Worm (Caenorhabditis elegans) whole organism, late embryonic: ENCODE measurements around the gene nhr-44.

Experiments
- F13H6.1 ChIP-seq: sonication (generic microtip); optimal IDR thresholded peaks from 2 replicates; lab custom pipeline; 2016; ENCODE audit warnings: missing genetic modification characterization, missing compliant biosample characterization
- K02D7.2 ChIP-seq: sonication (generic microtip); optimal IDR thresholded peaks from 2 replicates; lab custom pipeline; 2017; ENCODE audit warnings: mild to moderate bottlenecking, missing genetic modification characterization, missing compliant biosample characterization
- K09A11.1 ChIP-seq: sonication (generic microtip); optimal IDR thresholded peaks from 2 replicates; lab custom pipeline; 2017; ENCODE audit warnings: antibody characterized with exemption, mild to moderate bottlenecking, missing genetic modification characterization, missing compliant biosample characterization; ENCODE audit not compliant: insufficient read depth
- Y22D7AL.16 ChIP-seq: sonication (generic microtip); optimal IDR thresholded peaks from 2 replicates; lab custom pipeline; 2016; ENCODE audit warnings: missing genetic modification characterization, missing compliant biosample characterization
- ceh-14 ChIP-seq: sonication (generic microtip); optimal IDR thresholded peaks from 2 replicates; lab custom pipeline; 2016; ENCODE audit warnings: missing genotype, missing genetic modification characterization, missing compliant biosample characterization
- ceh-19 ChIP-seq: fragments of 200-800 bp; sonication (Bioruptor generic); optimal IDR thresholded peaks from 2 replicates; lab custom pipeline; 2018; ENCODE audit warnings: mild to moderate bottlenecking, missing genetic modification characterization, missing compliant biosample characterization
- ceh-2 ChIP-seq: sonication (generic microtip); optimal IDR thresholded peaks from 2 replicates; lab custom pipeline; 2016; ENCODE audit warnings: missing genotype, missing genetic modification characterization, missing compliant biosample characterization
- ceh-22 ChIP-seq: sonication (generic microtip); optimal IDR thresholded peaks from 2 replicates; lab custom pipeline; 2017; ENCODE audit warnings: missing biosample characterization, missing genetic modification characterization
- ceh-24 ChIP-seq: sonication (generic microtip); optimal IDR thresholded peaks from 2 replicates; lab custom pipeline; 2016; ENCODE audit warnings: mild to moderate bottlenecking, missing genetic modification characterization, missing compliant biosample characterization
- ceh-34 ChIP-seq: sonication (generic microtip); optimal IDR thresholded peaks from 2 replicates; lab custom pipeline; 2016; ENCODE audit warnings: mild to moderate bottlenecking, missing genetic modification characterization, missing compliant biosample characterization
- ceh-6 ChIP-seq: fragments of 200-800 bp; sonication (Bioruptor generic); optimal IDR thresholded peaks from 2 replicates; lab custom pipeline; 2018; ENCODE audit warnings: mild to moderate bottlenecking, missing genetic modification characterization, missing compliant biosample characterization
- ceh-9 ChIP-seq: sonication (generic microtip); optimal IDR thresholded peaks from 2 replicates; lab custom pipeline; 2016; ENCODE audit warnings: mild to moderate bottlenecking, missing genetic modification characterization, inconsistent platforms, missing compliant biosample characterization
- dve-1 ChIP-seq: sonication (generic microtip); optimal IDR thresholded peaks from 2 replicates; lab custom pipeline; 2017; ENCODE audit warnings: antibody characterized with exemption, mild to moderate bottlenecking, missing genetic modification characterization, missing compliant biosample characterization
- elt-2 ChIP-seq: sonication (generic microtip); optimal IDR thresholded peaks from 2 replicates; lab custom pipeline; 2016; ENCODE audit warnings: missing genetic modification reagents, missing genetic modification characterization, missing compliant biosample characterization
- elt-4 ChIP-seq: sonication (generic microtip); optimal IDR thresholded peaks from 2 replicates; lab custom pipeline; 2016; ENCODE audit warnings: missing genetic modification characterization, missing compliant biosample characterization
- eyg-1 ChIP-seq: sonication (generic microtip); optimal IDR thresholded peaks from 2 replicates; lab custom pipeline; 2016; ENCODE audit warnings: missing genotype, missing genetic modification characterization, missing compliant biosample characterization
- gmeb-2 ChIP-seq: sonication (generic microtip); optimal IDR thresholded peaks from 2 replicates; lab custom pipeline; 2016; ENCODE audit warnings: missing genetic modification characterization, inconsistent platforms, missing compliant biosample characterization
- hlh-30 ChIP-seq: sonication (generic microtip); optimal IDR thresholded peaks from 2 replicates; lab custom pipeline; 2017; ENCODE audit warnings: antibody characterized with exemption, missing genetic modification characterization, missing compliant biosample characterization; ENCODE audit not compliant: insufficient read depth
- hlh-6 ChIP-seq: sonication (generic microtip); optimal IDR thresholded peaks from 2 replicates; lab custom pipeline; 2016; ENCODE audit warnings: missing genotype, missing genetic modification characterization, missing compliant biosample characterization
- lin-11 ChIP-seq: fragments of 200-800 bp; sonication (Bioruptor generic); optimal IDR thresholded peaks from 2 replicates; lab custom pipeline; 2018; ENCODE audit warnings: mild to moderate bottlenecking, missing genetic modification characterization, missing compliant biosample characterization
- nfya-1 ChIP-seq: sonication (generic microtip); optimal IDR thresholded peaks from 2 replicates; lab custom pipeline; 2017; ENCODE audit warnings: missing genetic modification characterization, mild to moderate bottlenecking, missing compliant biosample characterization, antibody characterized with exemption, moderate library complexity
- nhr-11 ChIP-seq: fragments of 150-350 bp; optimal IDR thresholded peaks from 2 replicates; lab custom pipeline; 2014; ENCODE audit warnings: missing biosample characterization, missing genetic modification characterization
- nhr-232 ChIP-seq: sonication (generic microtip); optimal IDR thresholded peaks from 2 replicates; lab custom pipeline; 2016; ENCODE audit warnings: missing genetic modification characterization, missing compliant biosample characterization
- odd-2 ChIP-seq: sonication (generic microtip); optimal IDR thresholded peaks from 2 replicates; lab custom pipeline; 2017; ENCODE audit warnings: antibody characterized with exemption, mild to moderate bottlenecking, missing genetic modification characterization, missing compliant biosample characterization
- pag-3 ChIP-seq: sonication (generic microtip); optimal IDR thresholded peaks from 2 replicates; lab custom pipeline; 2016; ENCODE audit warnings: missing compliant biosample characterization, missing genetic modification characterization, borderline replicate concordance
- pat-9 ChIP-seq: fragments of 200-800 bp; sonication (Bioruptor generic); optimal IDR thresholded peaks from 2 replicates; lab custom pipeline; 2018; ENCODE audit warnings: mild to moderate bottlenecking, missing genetic modification characterization, moderate library complexity, missing compliant biosample characterization
- pha-4 ChIP-seq: fragments of 150-350 bp; optimal IDR thresholded peaks from 2 replicates; lab custom pipeline; 2018; ENCODE audit warnings: missing biosample characterization, missing genetic modification reagents, missing genetic modification characterization
- pqm-1 ChIP-seq: sonication (generic microtip); optimal IDR thresholded peaks from 2 replicates; lab custom pipeline; 2016; ENCODE audit warnings: missing genetic modification characterization, missing compliant biosample characterization
- ref-2 ChIP-seq: sonication (generic microtip); optimal IDR thresholded peaks from 2 replicates; lab custom pipeline; 2016; ENCODE audit warnings: missing genetic modification characterization, missing compliant biosample characterization
- rnt-1 ChIP-seq: sonication (generic microtip); optimal IDR thresholded peaks from 2 replicates; lab custom pipeline; 2016; ENCODE audit warnings: missing genetic modification characterization, missing compliant biosample characterization
- sdc-2 ChIP-seq: sonication (generic microtip); optimal IDR thresholded peaks from 2 replicates; lab custom pipeline; 2016; ENCODE audit warnings: missing genotype, missing genetic modification characterization, missing compliant biosample characterization
- sox-2 ChIP-seq: fragments of 200-800 bp; sonication (Bioruptor generic); IDR thresholded peaks from 2 replicates; pipeline ENCODE4 v1.3.6; 2022; ENCODE audit warnings: missing genetic modification reagents, missing genetic modification characterization, missing compliant biosample characterization
- unc-3 ChIP-seq, 2 experiments: fragments of 200-800 bp in 1 of 2; sonication (Bioruptor generic) in 1 of 2; sonication (generic microtip) in 1 of 2; conservative IDR thresholded peaks in 1 of 2; optimal IDR thresholded peaks in 1 of 2; 2 replicates each; pipeline versions ENCODE4 v1.3.6 to Lab custom; 2016 to 2022; ENCODE audit warnings: missing compliant biosample characterization in 2 of 2, missing genetic modification characterization in 2 of 2, missing genetic modification reagents in 1 of 2
- unc-86 ChIP-seq: sonication (generic microtip); optimal IDR thresholded peaks from 2 replicates; lab custom pipeline; 2016; ENCODE audit warnings: missing genetic modification characterization, missing compliant biosample characterization
- zip-5 ChIP-seq: sonication (generic microtip); optimal IDR thresholded peaks from 2 replicates; lab custom pipeline; 2016; ENCODE audit warnings: missing genetic modification characterization, missing compliant biosample characterization
- ztf-16 ChIP-seq: sonication (generic microtip); optimal IDR thresholded peaks from 2 replicates; lab custom pipeline; 2017; ENCODE audit warnings: missing genetic modification characterization, missing compliant biosample characterization

Gene nhr-44

DNA sequence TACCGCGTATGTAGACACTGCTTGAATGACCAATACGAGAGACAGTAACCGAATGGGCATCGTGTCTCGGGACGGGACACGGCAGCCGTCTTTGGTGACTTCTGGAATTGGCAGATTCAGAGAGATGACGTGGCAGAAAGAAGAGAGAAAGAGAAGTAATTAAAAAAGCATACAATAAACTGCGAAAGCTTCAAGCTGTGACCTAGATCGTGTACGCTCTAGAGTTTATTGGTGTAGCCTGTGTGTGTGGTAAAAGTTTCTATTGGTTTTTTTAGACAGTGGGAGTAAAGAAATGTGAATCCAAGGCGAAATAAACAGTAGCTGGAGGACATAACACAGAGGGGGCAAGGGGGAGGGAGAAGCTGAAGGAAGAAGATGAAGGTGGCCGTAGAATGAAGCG lies 19.9 kb downstream of the nhr-44 start, which contains the start of gene T19A5.3:
T19A5.3 (minus strand) TSS at position 101 of the 400 bp plus-strand sequence.
- TF ChIP-seq pha-4 (no peak), hlh-30 (tag; lab: Kevin White, UChicago) (no peak), ceh-34 (tag; lab: Kevin White, UChicago) (no peak), ceh-9 (tag; lab: Kevin White, UChicago) (no peak), ceh-6 (no peak), sdc-2 (tag; lab: Kevin White, UChicago) (no peak), ref-2 (tag; lab: Kevin White, UChicago) (no peak), ceh-24 (tag; lab: Kevin White, UChicago) (no peak), unc-3 (GFP tag; conservative IDR thresholded peaks at IDR 0.05; lab: Robert Waterston, UW) (no peak), unc-3 (tag; optimal IDR thresholded peaks at IDR 0.05; lab: Kevin White, UChicago) (no peak), dve-1 (tag; lab: Kevin White, UChicago) (no peak), elt-2 (tag; lab: Kevin White, UChicago) (no peak), K02D7.2 (no peak), K09A11.1 (no peak), ceh-2 (tag; lab: Kevin White, UChicago) (no peak), nfya-1 (no peak), Y22D7AL.16 (no peak), unc-86 (tag; lab: Kevin White, UChicago) (no peak), nhr-11 (tag; lab: Kevin White, UChicago) (no peak)

DNA sequence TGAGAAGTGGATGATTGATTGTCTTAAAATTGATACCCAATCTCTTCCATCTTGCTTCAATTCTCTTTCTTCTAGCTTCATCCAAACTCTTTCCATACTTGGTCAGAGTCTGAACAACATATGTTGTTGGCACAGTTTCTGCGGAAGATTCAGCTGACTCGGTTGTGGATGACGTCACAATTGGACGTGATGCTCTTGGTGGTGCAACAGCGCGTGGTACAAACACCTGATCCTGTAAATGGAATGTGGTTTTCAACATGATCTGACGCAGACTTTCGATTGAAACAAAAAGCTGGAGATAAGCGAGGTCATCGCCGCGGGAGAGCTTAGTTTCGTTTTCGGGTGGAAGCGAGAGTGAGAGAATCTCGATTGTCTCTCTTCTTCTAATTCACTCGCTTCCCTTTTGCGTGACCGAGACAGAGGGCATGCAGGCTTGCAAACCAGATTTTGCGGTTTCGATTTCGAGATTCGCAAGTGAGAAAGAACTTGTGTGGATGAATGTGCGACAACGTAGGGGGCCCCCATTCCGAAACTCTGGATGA lies 21.4 kb downstream of the nhr-44 start:
- TF ChIP-seq sox-2 (no peak), ztf-16 (tag; lab: Kevin White, UChicago) (no peak), ceh-14 (no peak), pqm-1 (tag; lab: Kevin White, UChicago) (no peak), F13H6.1 (tag; lab: Kevin White, UChicago) (no peak), sdc-2 (tag; lab: Kevin White, UChicago) (no peak), K09A11.1 (no peak)

DNA sequence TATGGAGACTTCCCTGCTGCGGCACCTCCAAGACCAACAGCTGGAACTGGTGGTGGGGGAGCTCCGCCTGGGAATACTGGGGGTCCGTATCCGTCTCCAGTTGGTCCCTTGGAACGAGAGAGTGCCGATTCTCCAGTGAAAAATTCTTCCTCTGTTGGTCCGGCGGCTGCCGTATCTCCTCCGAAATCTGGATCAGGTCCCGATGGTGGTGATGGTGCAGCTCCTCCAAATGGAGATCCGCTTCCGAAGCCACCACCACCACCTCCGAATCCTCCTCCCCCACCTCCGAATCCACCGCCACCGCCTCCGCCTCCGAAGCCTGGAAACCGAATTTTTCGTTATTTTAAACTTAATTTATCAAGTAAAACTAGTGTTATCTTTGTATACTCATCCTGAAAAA lies 23.5 kb downstream of the nhr-44 start:
- TF ChIP-seq nfya-1, result no peak
- no peak for TF ChIP-seq hlh-6 (tag; lab: Kevin White, UChicago)
- no peak for TF ChIP-seq pag-3 (tag; lab: Kevin White, UChicago)
- TF ChIP-seq eyg-1 (tag; lab: Kevin White, UChicago), result no peak
- TF ChIP-seq nhr-11 (tag; lab: Kevin White, UChicago), result no peak
- TF ChIP-seq elt-4 (tag; lab: Kevin White, UChicago), result no peak
- TF ChIP-seq ceh-14, result no peak

DNA sequence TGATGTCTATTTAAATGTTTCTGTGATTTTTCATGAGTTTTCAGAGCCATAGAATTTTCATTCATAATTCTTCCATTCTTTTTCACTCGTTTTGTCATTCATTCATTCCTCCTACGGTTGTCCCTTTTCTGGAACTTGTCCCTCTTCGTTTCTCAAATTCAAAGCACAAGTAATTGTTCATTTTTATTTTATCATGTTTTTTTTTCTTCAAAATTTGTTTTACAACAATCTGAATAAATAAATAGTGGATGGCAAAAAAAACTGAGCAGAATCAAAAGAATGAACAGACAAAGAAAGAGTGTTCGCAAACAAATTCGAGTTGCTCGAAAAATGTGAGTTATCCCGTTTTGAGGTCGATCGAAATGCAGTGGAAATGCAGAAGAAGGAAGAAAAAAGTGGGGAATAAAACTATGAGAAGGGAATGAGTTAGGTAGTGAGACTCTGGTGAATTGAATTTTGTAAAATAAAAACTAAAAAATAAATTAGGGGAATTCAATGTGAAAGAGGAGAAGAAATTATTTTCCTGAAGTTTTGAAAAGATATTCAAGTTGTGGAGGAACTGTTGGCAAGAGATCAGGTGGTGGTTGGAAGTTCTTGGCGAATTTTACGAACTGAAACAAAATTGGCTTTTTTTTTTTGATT lies 24.4 kb downstream of the nhr-44 start:
- TF ChIP-seq pat-9 (tag; lab: Kevin White, UChicago), result no peak
- no peak for TF ChIP-seq rnt-1 (tag; lab: Kevin White, UChicago)
- no peak for TF ChIP-seq ref-2 (tag; lab: Kevin White, UChicago)
- TF ChIP-seq odd-2 (tag; lab: Kevin White, UChicago), result no peak
- no peak for TF ChIP-seq sdc-2 (tag; lab: Kevin White, UChicago)
- TF ChIP-seq ceh-22 (tag; lab: Kevin White, UChicago), result no peak
- TF ChIP-seq F13H6.1 (tag; lab: Kevin White, UChicago), result no peak
- TF ChIP-seq pag-3 (tag; lab: Kevin White, UChicago), result no peak
- no peak for TF ChIP-seq lin-11
- no peak for TF ChIP-seq nhr-232 (tag; lab: Kevin White, UChicago)
- TF ChIP-seq K02D7.2, result no peak
- TF ChIP-seq gmeb-2, result no peak
- TF ChIP-seq zip-5 (tag; lab: Kevin White, UChicago), result no peak
- no peak for TF ChIP-seq ceh-19 (GFP tag; lab: Kevin White, UChicago)
- TF ChIP-seq ceh-9 (tag; lab: Kevin White, UChicago), result no peak
